Worm (Caenorhabditis elegans): Measurements from ENCODE around the gene mrps-24.

DNA sequence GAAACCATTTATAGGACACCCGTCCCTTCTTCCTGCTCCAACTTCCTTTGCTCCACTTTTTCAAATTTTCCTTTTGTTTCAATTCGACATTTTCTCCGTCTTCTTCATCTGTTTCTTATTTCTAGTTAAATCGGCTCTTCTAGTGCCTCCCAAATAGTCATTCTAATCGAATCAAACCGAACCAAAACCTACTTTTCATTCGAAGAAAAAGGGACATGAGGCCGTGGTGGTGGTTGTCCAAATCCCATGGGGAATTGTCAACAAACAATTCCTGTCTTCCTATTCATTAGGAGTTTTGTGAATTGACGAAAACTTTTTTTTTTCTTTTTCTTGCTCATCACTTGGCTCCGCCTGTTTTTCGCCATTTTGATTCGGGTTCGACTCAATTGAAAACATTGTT is 26.8 kb downstream of the mrps-24 start:
- TF ChIP-seq lsy-2 (tag; optimal IDR thresholded peaks at IDR 0.05) = no peak
- no peak for TF ChIP-seq cnd-1 (tag; optimal IDR thresholded peaks at IDR 0.05)
- no peak for TF ChIP-seq elt-3 (tag; optimal IDR thresholded peaks at IDR 0.05)
- no peak for TF ChIP-seq snpc-4 (tag; optimal IDR thresholded peaks at IDR 0.05)
- TF ChIP-seq unc-39 (tag; optimal IDR thresholded peaks at IDR 0.05) = no peak
- no peak for TF ChIP-seq unc-62 (GFP tag; optimal IDR thresholded peaks at IDR 0.05)
